Worm (Caenorhabditis elegans) whole organism, L2 larva: ENCODE results near the gene T24H10.5.

ENCODE experiments used
- C34F6.9 ChIP-seq: fragments of 150-350 bp; optimal IDR thresholded peaks from 2 replicates; lab custom pipeline; 2014; ENCODE audit warnings: missing biosample characterization, missing genetic modification characterization
- F13H6.1 ChIP-seq: sonication (generic microtip); optimal IDR thresholded peaks from 2 replicates; lab custom pipeline; 2016; ENCODE audit warnings: missing genetic modification characterization, missing compliant biosample characterization
- R02D3.7 ChIP-seq: fragments of 150-350 bp; optimal IDR thresholded peaks from 2 replicates; lab custom pipeline; 2014; ENCODE audit warnings: missing biosample characterization, missing genetic modification characterization
- Y55F3AM.14 ChIP-seq: fragments of 200-800 bp; sonication (Bioruptor generic); optimal IDR thresholded peaks from 2 replicates; lab custom pipeline; 2018; ENCODE audit warnings: mild to moderate bottlenecking, missing genetic modification characterization, missing compliant biosample characterization
- ZK546.5 ChIP-seq: sonication (generic microtip); optimal IDR thresholded peaks from 2 replicates; lab custom pipeline; 2017; ENCODE audit warnings: missing biosample characterization, missing genetic modification characterization
- alr-1 ChIP-seq: fragments of 150-350 bp; optimal IDR thresholded peaks from 2 replicates; lab custom pipeline; 2014; ENCODE audit warnings: missing biosample characterization, missing genetic modification characterization
- aly-2 ChIP-seq: fragments of 150-350 bp; optimal IDR thresholded peaks from 2 replicates; lab custom pipeline; 2014; ENCODE audit warnings: missing biosample characterization, missing genetic modification characterization
- blmp-1 ChIP-seq: sonication (generic microtip); optimal IDR thresholded peaks from 2 replicates; lab custom pipeline; 2017; ENCODE audit warnings: missing genetic modification characterization, mild to moderate bottlenecking, missing compliant biosample characterization, antibody characterized with exemption, moderate library complexity; ENCODE audit not compliant: insufficient read depth
- crh-2 ChIP-seq: sonication (generic microtip); optimal IDR thresholded peaks from 2 replicates; lab custom pipeline; 2017; ENCODE audit warnings: missing biosample characterization, missing genetic modification characterization
- dmd-4 ChIP-seq: sonication (generic microtip); optimal IDR thresholded peaks from 2 replicates; lab custom pipeline; 2017; ENCODE audit warnings: missing biosample characterization, missing genetic modification characterization
- elt-1 ChIP-seq: fragments of 150-350 bp; optimal IDR thresholded peaks from 2 replicates; lab custom pipeline; 2014; ENCODE audit warnings: missing biosample characterization, missing genetic modification characterization
- elt-3 ChIP-seq: sonication (generic microtip); optimal IDR thresholded peaks from 2 replicates; lab custom pipeline; 2017; ENCODE audit warnings: missing biosample characterization, missing genetic modification characterization
- fos-1 ChIP-seq: fragments of 150-350 bp; optimal IDR thresholded peaks from 2 replicates; lab custom pipeline; 2014; ENCODE audit warnings: missing biosample characterization, missing genetic modification characterization
- gmeb-1 ChIP-seq: fragments of 150-350 bp; optimal IDR thresholded peaks from 2 replicates; lab custom pipeline; 2014; ENCODE audit warnings: missing biosample characterization, missing genetic modification characterization
- lin-11 ChIP-seq: fragments of 150-350 bp; sonication (generic microtip); optimal IDR thresholded peaks from 2 replicates; lab custom pipeline; 2014; ENCODE audit warnings: missing biosample characterization, missing genetic modification characterization, inconsistent platforms, mixed read lengths
- lin-13 ChIP-seq: fragments of 150-350 bp; optimal IDR thresholded peaks from 2 replicates; lab custom pipeline; 2014; ENCODE audit warnings: missing biosample characterization, missing genetic modification reagents, missing genetic modification characterization
- lin-39 ChIP-seq: fragments of 150-350 bp; optimal IDR thresholded peaks from 2 replicates; lab custom pipeline; 2014; ENCODE audit warnings: missing biosample characterization, missing genetic modification reagents, missing genetic modification characterization
- lsy-2 ChIP-seq, 2 experiments: fragments of 150-350 bp in 1 of 2; sonication (generic microtip) in 1 of 2; optimal IDR thresholded peaks; 2 replicates each; lab custom pipeline; 2014 to 2017; ENCODE audit warnings: missing biosample characterization in 2 of 2, missing genetic modification characterization in 2 of 2
- mab-5 ChIP-seq: fragments of 150-350 bp; optimal IDR thresholded peaks from 2 replicates; lab custom pipeline; 2014; ENCODE audit warnings: missing biosample characterization, missing genetic modification characterization
- mdl-1 ChIP-seq, 2 experiments: fragments of 150-350 bp in 1 of 2; sonication (generic microtip) in 1 of 2; optimal IDR thresholded peaks; 2 replicates each; lab custom pipeline; 2017; ENCODE audit warnings: missing biosample characterization in 2 of 2, missing genetic modification characterization in 2 of 2
- nhr-10 ChIP-seq: sonication (generic microtip); optimal IDR thresholded peaks from 2 replicates; lab custom pipeline; 2017; ENCODE audit warnings: missing biosample characterization, missing genetic modification characterization
- nhr-11 ChIP-seq: fragments of 150-350 bp; optimal IDR thresholded peaks from 2 replicates; lab custom pipeline; 2014; ENCODE audit warnings: missing biosample characterization, missing genetic modification characterization
- nhr-129 ChIP-seq: fragments of 150-350 bp; optimal IDR thresholded peaks from 2 replicates; lab custom pipeline; 2014; ENCODE audit warnings: missing biosample characterization, missing genetic modification characterization
- nhr-23 ChIP-seq: fragments of 150-350 bp; optimal IDR thresholded peaks from 2 replicates; lab custom pipeline; 2014; ENCODE audit warnings: missing biosample characterization, missing genetic modification reagents, missing genetic modification characterization
- nhr-237 ChIP-seq: fragments of 150-350 bp; optimal IDR thresholded peaks from 2 replicates; lab custom pipeline; 2014; ENCODE audit warnings: missing biosample characterization, missing genetic modification characterization
- nhr-25 ChIP-seq: fragments of 150-350 bp; sonication (generic microtip); optimal IDR thresholded peaks from 3 replicates; lab custom pipeline; 2014; ENCODE audit warnings: missing biosample characterization, missing genetic modification characterization
- nhr-77 ChIP-seq: fragments of 150-350 bp; optimal IDR thresholded peaks from 2 replicates; lab custom pipeline; 2014; ENCODE audit warnings: missing biosample characterization, missing genetic modification characterization
- peb-1 ChIP-seq: fragments of 150-350 bp; optimal IDR thresholded peaks from 2 replicates; lab custom pipeline; 2014; ENCODE audit warnings: missing biosample characterization, missing genetic modification characterization
- sma-3 ChIP-seq: sonication (generic microtip); optimal IDR thresholded peaks from 2 replicates; lab custom pipeline; 2016; ENCODE audit warnings: missing genetic modification reagents, missing genetic modification characterization, missing compliant biosample characterization
- sma-9 ChIP-seq, 2 experiments: fragments of 150-350 bp in 1 of 2; sonication (generic microtip) in 1 of 2; optimal IDR thresholded peaks; 2 replicates each; lab custom pipeline; 2014 to 2016; ENCODE audit warnings: missing genetic modification characterization in 2 of 2, mild to moderate bottlenecking in 1 of 2, missing biosample characterization in 1 of 2, missing compliant biosample characterization in 1 of 2, missing genetic modification reagents in 1 of 2, moderate library complexity in 1 of 2
- snpc-4 ChIP-seq: fragments of 150-350 bp; optimal IDR thresholded peaks from 2 replicates; lab custom pipeline; 2014; ENCODE audit warnings: missing biosample characterization, missing genetic modification characterization
- unc-55 ChIP-seq: fragments of 150-350 bp; sonication (generic microtip); optimal IDR thresholded peaks from 3 replicates; lab custom pipeline; 2014; ENCODE audit warnings: missing biosample characterization, missing genetic modification reagents, missing genetic modification characterization
- unc-62 ChIP-seq: fragments of 150-350 bp; optimal IDR thresholded peaks from 2 replicates; lab custom pipeline; 2014; ENCODE audit warnings: missing biosample characterization, missing genetic modification reagents, missing genetic modification characterization
- ztf-1 ChIP-seq: fragments of 200-800 bp; sonication (Bioruptor generic); conservative IDR thresholded peaks from 2 replicates; pipeline ENCODE4 v1.3.6; 2022; ENCODE audit warnings: missing genetic modification characterization, missing compliant biosample characterization
- ztf-11 ChIP-seq: sonication (generic microtip); optimal IDR thresholded peaks from 2 replicates; lab custom pipeline; 2017; ENCODE audit warnings: missing biosample characterization, missing genetic modification characterization

The T24H10.5 gene

DNA sequence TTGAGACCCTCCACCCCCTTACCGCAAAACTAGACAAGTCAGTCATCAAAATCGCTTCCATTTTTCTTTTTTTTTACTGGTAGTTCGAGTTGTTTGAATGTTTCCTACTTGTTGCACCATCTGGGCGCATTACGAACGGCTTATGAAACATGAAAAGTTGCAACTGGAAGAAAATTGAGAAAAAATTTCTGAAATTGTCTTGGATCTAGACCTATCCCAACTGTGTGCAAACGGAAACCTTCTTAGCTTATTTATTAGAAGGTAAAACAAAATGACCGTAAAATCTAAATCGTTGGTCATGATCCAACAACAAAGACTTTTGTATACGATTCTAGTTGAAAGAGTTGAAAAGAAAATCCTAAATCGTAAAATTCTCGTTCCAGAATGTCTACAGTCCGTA lies 26.4 kb upstream of the T24H10.5 start:
- TF ChIP-seq nhr-237 (no peak), nhr-11 (tag; lab: Kevin White, UChicago) (no peak), mdl-1 (tag; optimal IDR thresholded peaks at IDR 0.05; lab: Kevin White, UChicago) (no peak), sma-9 (GFP tag; optimal IDR thresholded peaks at IDR 0.05; lab: Kevin White, UChicago) (no peak), sma-9 (tag; optimal IDR thresholded peaks at IDR 0.05; lab: Kevin White, UChicago) (no peak), ztf-11 (tag; lab: Kevin White, UChicago) (no peak), lin-11 (no peak), Y55F3AM.14 (no peak), aly-2 (no peak), lin-39 (tag; lab: Kevin White, UChicago) (no peak), crh-2 (tag; lab: Kevin White, UChicago) (no peak), R02D3.7 (tag; lab: Kevin White, UChicago) (no peak), gmeb-1 (tag; lab: Kevin White, UChicago) (no peak), nhr-23 (tag; lab: Kevin White, UChicago) (no peak), unc-62 (GFP tag; lab: Kevin White, UChicago) (no peak), lsy-2 (tag; optimal IDR thresholded peaks at IDR 0.05; lab: Kevin White, UChicago) (no peak), alr-1 (tag; lab: Kevin White, UChicago) (no peak), nhr-129 (no peak)

DNA sequence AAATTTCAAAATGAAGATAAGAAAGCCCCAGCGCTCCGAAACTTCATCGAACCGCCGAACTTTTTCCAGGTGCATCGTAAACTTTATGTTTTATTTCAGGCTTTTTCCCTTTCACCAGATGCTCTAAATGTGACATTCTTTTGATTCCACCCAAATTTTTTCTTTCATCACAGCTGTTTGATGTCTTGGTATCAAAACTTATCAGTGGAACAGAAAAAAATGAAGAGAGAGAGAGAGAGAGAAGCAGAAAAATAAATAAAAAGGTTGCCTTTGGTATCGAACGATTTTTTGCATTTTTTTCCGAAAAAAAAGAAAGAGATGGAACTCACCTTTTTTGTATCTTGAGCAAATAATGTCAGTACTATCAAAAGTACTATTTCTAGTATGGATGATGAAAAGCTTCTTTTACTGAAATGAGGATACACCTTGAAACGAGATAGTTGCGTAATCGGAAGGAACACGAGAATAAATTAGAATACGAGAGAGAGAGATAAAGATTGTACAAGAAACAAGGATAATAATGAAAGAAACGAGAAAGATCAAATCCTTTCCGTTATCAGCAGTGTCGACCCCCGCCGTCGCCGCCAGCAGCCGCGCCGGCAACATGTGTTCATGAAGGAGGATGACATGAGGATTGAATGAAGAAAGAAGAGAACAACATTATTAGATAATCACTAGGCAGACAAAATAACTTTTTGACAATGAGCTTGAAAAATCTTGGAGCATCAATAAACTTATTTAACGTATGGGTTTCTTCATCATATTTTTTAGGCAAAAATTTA lies 24.6 kb upstream of the T24H10.5 start:
- no peak for TF ChIP-seq nhr-237
- TF ChIP-seq sma-9 (GFP tag; optimal IDR thresholded peaks at IDR 0.05; lab: Kevin White, UChicago): peak; percentile 70
- TF ChIP-seq sma-9 (tag; optimal IDR thresholded peaks at IDR 0.05; lab: Kevin White, UChicago): no peak
- no peak for TF ChIP-seq nhr-10 (tag; lab: Kevin White, UChicago)
- TF ChIP-seq fos-1 (tag; lab: Kevin White, UChicago): peak; percentile 37
- no peak for TF ChIP-seq unc-55 (GFP tag; lab: Kevin White, UChicago)
- TF ChIP-seq lsy-2 (tag; optimal IDR thresholded peaks at IDR 0.05; lab: Kevin White, UChicago): peak in 1 of 2 experiments; percentile 5
- peak; percentile 3 for TF ChIP-seq F13H6.1 (tag; lab: Kevin White, UChicago)

DNA sequence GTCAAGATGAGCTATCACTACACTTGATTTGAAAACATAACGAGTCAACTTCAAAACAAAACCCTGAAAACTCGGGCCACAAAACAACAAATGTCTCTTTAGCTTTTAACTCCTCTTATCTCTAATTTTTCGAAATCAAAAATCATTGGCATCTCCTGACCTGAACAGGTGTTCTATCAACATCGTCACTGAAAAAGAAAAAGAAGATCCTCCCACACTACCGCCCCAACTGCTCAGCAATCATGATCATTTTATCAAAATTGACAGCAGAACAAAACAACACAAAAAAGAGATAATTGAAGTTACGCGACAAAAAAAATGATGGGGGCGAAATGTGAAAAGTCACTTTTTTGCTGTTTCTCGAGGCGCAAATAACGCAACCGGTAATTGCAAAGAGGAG lies 22.5 kb upstream of the T24H10.5 start:
- no peak for TF ChIP-seq nhr-11 (tag; lab: Kevin White, UChicago)
- peak; percentile 53 for TF ChIP-seq F13H6.1 (tag; lab: Kevin White, UChicago)
- TF ChIP-seq unc-62 (GFP tag; lab: Kevin White, UChicago): no peak
- TF ChIP-seq C34F6.9 (tag; lab: Kevin White, UChicago): peak; percentile 42
- TF ChIP-seq nhr-129: peak; percentile 15
- TF ChIP-seq, all 48 proteins: peak for 3

DNA sequence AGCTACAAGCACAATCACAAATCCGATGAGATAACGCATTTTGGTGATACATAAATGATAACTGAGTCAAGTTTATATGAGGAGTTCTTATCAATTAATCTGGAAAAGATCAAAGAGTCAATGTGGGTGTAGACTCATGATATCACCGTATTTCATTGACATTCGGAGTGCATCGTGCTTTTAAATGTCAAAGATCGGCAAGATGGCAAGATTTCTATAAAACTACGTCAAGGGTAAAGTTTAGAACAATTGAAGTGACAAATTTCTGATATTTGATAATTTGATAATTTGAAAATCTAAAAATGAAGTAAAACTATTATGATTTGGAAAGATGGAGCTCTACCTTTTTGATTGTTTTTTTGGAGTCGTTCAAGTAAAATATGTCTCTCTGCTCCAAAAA lies 17.8 kb upstream of the T24H10.5 start, which contains the start of gene sysm-1:
Gene sysm-1 (minus strand): TSS at position 101 of the 400 bp plus-strand sequence.
- no peak for TF ChIP-seq dmd-4 (tag; lab: Kevin White, UChicago)
- no peak for TF ChIP-seq F13H6.1 (tag; lab: Kevin White, UChicago)
- no peak for TF ChIP-seq sma-3
- no peak for TF ChIP-seq nhr-11 (tag; lab: Kevin White, UChicago)
- TF ChIP-seq elt-1 (tag; lab: Kevin White, UChicago): no peak
- TF ChIP-seq ztf-1 (GFP tag; lab: Robert Waterston, UW): no peak
- TF ChIP-seq lin-13 (GFP tag; lab: Kevin White, UChicago): no peak
- no peak for TF ChIP-seq blmp-1 (tag; lab: Kevin White, UChicago)

DNA sequence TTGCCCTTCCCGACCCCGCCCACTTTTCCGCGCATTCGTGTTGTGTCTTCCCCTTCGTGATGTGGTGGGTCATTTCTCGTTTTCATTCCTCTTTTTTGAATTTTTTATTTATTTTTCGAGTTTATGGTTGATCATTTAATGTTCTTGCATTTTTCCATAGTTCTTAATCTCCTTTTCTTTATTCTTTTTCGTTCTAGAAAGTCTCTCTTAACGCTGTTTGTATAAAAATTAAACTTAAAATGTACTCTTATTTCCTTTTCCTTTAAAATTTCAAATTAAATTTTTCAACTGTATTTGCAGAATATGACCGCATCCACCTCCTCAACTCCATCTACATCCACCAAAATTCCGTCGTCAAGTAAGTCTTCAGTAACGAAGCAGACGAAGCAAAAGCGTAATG lies 14.6 kb upstream of the T24H10.5 start, which contains the start of gene hlh-3:
Gene hlh-3 (plus strand): TSS at position 301 of the 400 bp plus-strand sequence.
- TF ChIP-seq unc-55 (GFP tag; lab: Kevin White, UChicago): no peak
- TF ChIP-seq lin-13 (GFP tag; lab: Kevin White, UChicago): no peak
- no peak for TF ChIP-seq ZK546.5 (tag; lab: Kevin White, UChicago)

ce11 chrII:9092910-9093309 lies 8.0 kb upstream of the T24H10.5 start:
- no peak for TF ChIP-seq nhr-77
- TF ChIP-seq elt-1 (tag; lab: Kevin White, UChicago): no peak
- TF ChIP-seq mab-5 (tag; lab: Kevin White, UChicago): no peak
- TF ChIP-seq F13H6.1 (tag; lab: Kevin White, UChicago): no peak
- TF ChIP-seq sma-9 (GFP tag; optimal IDR thresholded peaks at IDR 0.05; lab: Kevin White, UChicago): peak; percentile 28
- TF ChIP-seq sma-9 (tag; optimal IDR thresholded peaks at IDR 0.05; lab: Kevin White, UChicago): no peak
- TF ChIP-seq peb-1 (tag; lab: Kevin White, UChicago): no peak
- TF ChIP-seq nhr-25: peak; percentile 10
- no peak for TF ChIP-seq elt-3
- peak; percentile 92 for TF ChIP-seq fos-1 (tag; lab: Kevin White, UChicago)
- TF ChIP-seq snpc-4 (tag; lab: Kevin White, UChicago): no peak
- no peak for TF ChIP-seq dmd-4 (tag; lab: Kevin White, UChicago)
- TF ChIP-seq, all 48 proteins: peak for 3
